Fruit fly (Drosophila melanogaster) whole organism, prepupa: ENCODE data around the gene CG5863.

ENCODE experiments used
- Blimp-1 ChIP-seq: fragments of 200-800 bp; sonication (Bioruptor generic); optimal IDR thresholded peaks from 3 replicates; lab custom pipeline; 2017; ENCODE audit warnings: missing biosample characterization, missing genetic modification characterization, mild to moderate bottlenecking, moderate library complexity, missing genetic modification reagents
- CG10669 ChIP-seq: fragments of 200-800 bp; sonication (Bioruptor generic); optimal IDR thresholded peaks from 3 replicates; lab custom pipeline; 2018; ENCODE audit warnings: missing biosample characterization, mild to moderate bottlenecking, missing genetic modification characterization, moderate library complexity
- CG11294 ChIP-seq: fragments of 200-800 bp; sonication (Bioruptor generic); IDR thresholded peaks from 2 replicates; pipeline ENCODE4 v1.3.6; 2022; ENCODE audit warnings: missing biosample characterization, missing genetic modification characterization
- CG11902 ChIP-seq: fragments of 200-800 bp; sonication (Bioruptor generic); optimal IDR thresholded peaks from 3 replicates; lab custom pipeline; 2016; ENCODE audit warnings: missing biosample characterization, missing genetic modification characterization
- CG15336 ChIP-seq: fragments of 200-800 bp; sonication (Bioruptor generic); IDR thresholded peaks from 2 replicates; pipeline ENCODE4 v1.3.6; 2022; ENCODE audit warnings: missing biosample characterization, missing genetic modification characterization
- CG1621 ChIP-seq: fragments of 200-800 bp; sonication (Bioruptor generic); optimal IDR thresholded peaks from 3 replicates; lab custom pipeline; 2018; ENCODE audit warnings: missing biosample characterization, mild to moderate bottlenecking, missing genetic modification characterization
- CG16779 ChIP-seq: fragments of 200-800 bp; sonication (Bioruptor generic); optimal IDR thresholded peaks from 3 replicates; lab custom pipeline; 2017; ENCODE audit warnings: missing biosample characterization, mild to moderate bottlenecking, missing genetic modification characterization
- CG3032 ChIP-seq: fragments of 200-800 bp; optimal IDR thresholded peaks from 2 replicates; lab custom pipeline; 2019; ENCODE audit warnings: missing biosample characterization, mild to moderate bottlenecking, missing genetic modification characterization, moderate library complexity
- CG31627 ChIP-seq: fragments of 200-800 bp; sonication (Bioruptor generic); optimal IDR thresholded peaks from 3 replicates; lab custom pipeline; 2016; ENCODE audit warnings: missing biosample characterization, missing genetic modification characterization
- CG32006 ChIP-seq: fragments of 200-800 bp; sonication (Bioruptor generic); optimal IDR thresholded peaks from 3 replicates; lab custom pipeline; 2017; ENCODE audit warnings: missing biosample characterization, mild to moderate bottlenecking, missing genetic modification characterization
- CG3919 ChIP-seq: fragments of 200-800 bp; sonication (Bioruptor generic); optimal IDR thresholded peaks from 3 replicates; lab custom pipeline; 2016; ENCODE audit warnings: missing biosample characterization, missing genetic modification characterization
- CG4318 ChIP-seq: fragments of 200-800 bp; sonication (Bioruptor generic); optimal IDR thresholded peaks from 3 replicates; lab custom pipeline; 2017; ENCODE audit warnings: missing biosample characterization, mild to moderate bottlenecking, missing genetic modification characterization
- CG6163 ChIP-seq: fragments of 200-800 bp; sonication (Bioruptor generic); IDR thresholded peaks from 3 replicates; pipeline ENCODE4 v1.3.6; 2022; ENCODE audit warnings: missing biosample characterization, missing genetic modification characterization
- CG6276 ChIP-seq: fragments of 200-800 bp; sonication (Bioruptor generic); optimal IDR thresholded peaks from 2 replicates; lab custom pipeline; 2017; ENCODE audit warnings: missing biosample characterization, mild to moderate bottlenecking, missing genetic modification characterization
- CG6808 ChIP-seq: fragments of 200-800 bp; sonication (Bioruptor generic); optimal IDR thresholded peaks from 3 replicates; lab custom pipeline; 2017; ENCODE audit warnings: missing biosample characterization, missing genetic modification characterization, mild to moderate bottlenecking, moderate library complexity, missing genetic modification reagents
- CG6854 ChIP-seq: fragments of 200-800 bp; sonication (Bioruptor generic); optimal IDR thresholded peaks from 2 replicates; lab custom pipeline; 2017; ENCODE audit warnings: missing biosample characterization, mild to moderate bottlenecking, missing genetic modification characterization
- CG8119 ChIP-seq: fragments of 200-800 bp; sonication (Bioruptor generic); IDR thresholded peaks from 3 replicates; pipeline ENCODE4 v1.3.6; 2022; ENCODE audit warnings: missing biosample characterization, missing genetic modification characterization
- CG8632 ChIP-seq: fragments of 200-800 bp; sonication (Bioruptor generic); optimal IDR thresholded peaks from 3 replicates; lab custom pipeline; 2016; ENCODE audit warnings: missing biosample characterization, missing genetic modification characterization
- CG9139 ChIP-seq: fragments of 200-800 bp; sonication (Bioruptor generic); optimal IDR thresholded peaks from 3 replicates; lab custom pipeline; 2017; ENCODE audit warnings: missing biosample characterization, mild to moderate bottlenecking, missing genetic modification characterization
- Eip78C ChIP-seq: fragments of 200-800 bp; sonication (Bioruptor generic); peaks from one replicate; lab custom pipeline; 2016; ENCODE audit warnings: missing biosample characterization, missing genetic modification characterization
- Eip93F ChIP-seq: fragments of 200-800 bp; sonication (Bioruptor generic); optimal IDR thresholded peaks from 2 replicates; lab custom pipeline; 2016; ENCODE audit warnings: missing biosample characterization, mild to moderate bottlenecking, missing genetic modification characterization
- Ets21C ChIP-seq: fragments of 200-800 bp; sonication (Bioruptor generic); optimal IDR thresholded peaks from 3 replicates; lab custom pipeline; 2016; ENCODE audit warnings: missing biosample characterization, missing genetic modification characterization
- Ets96B ChIP-seq: fragments of 200-800 bp; optimal IDR thresholded peaks from 2 replicates; lab custom pipeline; 2019; ENCODE audit warnings: missing biosample characterization, mild to moderate bottlenecking, missing genetic modification characterization, moderate library complexity
- Gug ChIP-seq: fragments of 200-800 bp; sonication (Bioruptor generic); IDR thresholded peaks from 2 replicates; pipeline ENCODE4 v1.3.6; 2022; ENCODE audit warnings: missing biosample characterization, missing genetic modification characterization
- Hr38 ChIP-seq: sonication (Bioruptor generic); optimal IDR thresholded peaks from 2 replicates; lab custom pipeline; 2016; ENCODE audit warnings: missing biosample characterization, missing genetic modification characterization
- Hr39 ChIP-seq: fragments of 200-800 bp; sonication (Bioruptor generic); optimal IDR thresholded peaks from 2 replicates; lab custom pipeline; 2016; ENCODE audit warnings: missing biosample characterization, missing genetic modification characterization
- Hr4 ChIP-seq: fragments of 200-800 bp; sonication (Bioruptor generic); optimal IDR thresholded peaks from 3 replicates; lab custom pipeline; 2016; ENCODE audit warnings: missing biosample characterization, missing genetic modification characterization
- Lpt ChIP-seq: fragments of 200-800 bp; sonication (Bioruptor generic); optimal IDR thresholded peaks from 3 replicates; lab custom pipeline; 2016; ENCODE audit warnings: missing biosample characterization, missing genetic modification characterization
- Met ChIP-seq: fragments of 200-800 bp; sonication (Bioruptor generic); optimal IDR thresholded peaks from 3 replicates; lab custom pipeline; 2016; ENCODE audit warnings: missing biosample characterization, missing genetic modification characterization
- OdsH ChIP-seq: fragments of 200-800 bp; sonication (Bioruptor generic); optimal IDR thresholded peaks from 3 replicates; lab custom pipeline; 2016; ENCODE audit warnings: missing biosample characterization, missing genetic modification characterization
- Smox ChIP-seq: fragments of 200-800 bp; sonication (Bioruptor generic); optimal IDR thresholded peaks from 3 replicates; lab custom pipeline; 2016; ENCODE audit warnings: missing biosample characterization, missing genetic modification characterization
- Sox102F ChIP-seq: fragments of 200-800 bp; sonication (Bioruptor generic); optimal IDR thresholded peaks from 2 replicates; lab custom pipeline; 2016; ENCODE audit warnings: missing biosample characterization, mild to moderate bottlenecking, missing genetic modification characterization
- Sox14 ChIP-seq: fragments of 200-800 bp; sonication (Bioruptor generic); optimal IDR thresholded peaks from 3 replicates; lab custom pipeline; 2016; ENCODE audit warnings: missing biosample characterization, missing genetic modification characterization
- Sox15 ChIP-seq: fragments of 200-800 bp; sonication (Bioruptor generic); optimal IDR thresholded peaks from 3 replicates; lab custom pipeline; 2016; ENCODE audit warnings: missing biosample characterization, missing genetic modification characterization
- achi ChIP-seq: fragments of 200-800 bp; sonication (Bioruptor generic); optimal IDR thresholded peaks from 3 replicates; lab custom pipeline; 2016; ENCODE audit warnings: missing biosample characterization, missing genetic modification characterization
- acj6 ChIP-seq: fragments of 200-800 bp; sonication (Bioruptor generic); optimal IDR thresholded peaks from 3 replicates; lab custom pipeline; 2016; ENCODE audit warnings: missing biosample characterization, missing genetic modification characterization
- dac ChIP-seq: fragments of 200-800 bp; sonication (Bioruptor generic); optimal IDR thresholded peaks from 2 replicates; lab custom pipeline; 2017; ENCODE audit warnings: missing biosample characterization, mild to moderate bottlenecking, missing genetic modification characterization
- dsx ChIP-seq: fragments of 200-800 bp; optimal IDR thresholded peaks from 3 replicates; lab custom pipeline; 2019; ENCODE audit warnings: missing biosample characterization, mild to moderate bottlenecking, missing genetic modification characterization, moderate library complexity; ENCODE audit not compliant: poor library complexity, severe bottlenecking
- esn ChIP-seq: fragments of 200-800 bp; sonication (Bioruptor generic); optimal IDR thresholded peaks from 2 replicates; lab custom pipeline; 2016; ENCODE audit warnings: missing biosample characterization, mild to moderate bottlenecking, missing genetic modification characterization, moderate library complexity
- fd85E ChIP-seq: fragments of 200-800 bp; sonication (Bioruptor generic); optimal IDR thresholded peaks from 3 replicates; lab custom pipeline; 2016; ENCODE audit warnings: missing biosample characterization, missing genetic modification characterization
- fkh ChIP-seq: fragments of 200-800 bp; sonication (Bioruptor generic); optimal IDR thresholded peaks from 3 replicates; lab custom pipeline; 2017; ENCODE audit warnings: missing biosample characterization, mild to moderate bottlenecking, missing genetic modification characterization, moderate library complexity
- lz ChIP-seq: fragments of 200-800 bp; sonication (Bioruptor generic); optimal IDR thresholded peaks from 3 replicates; lab custom pipeline; 2016; ENCODE audit warnings: missing biosample characterization, missing genetic modification characterization
- net ChIP-seq: fragments of 200-800 bp; sonication (Bioruptor generic); optimal IDR thresholded peaks from 3 replicates; lab custom pipeline; 2016; ENCODE audit warnings: missing biosample characterization, missing genetic modification characterization
- pdm3 ChIP-seq: fragments of 200-800 bp; sonication (Bioruptor generic); optimal IDR thresholded peaks from 3 replicates; lab custom pipeline; 2016; ENCODE audit warnings: missing biosample characterization, missing genetic modification characterization
- salr ChIP-seq, 2 experiments: fragments of 200-800 bp; sonication (Bioruptor generic); optimal IDR thresholded peaks; 3 replicates each; lab custom pipeline; 2016 to 2018; ENCODE audit warnings: missing biosample characterization in 2 of 2, missing genetic modification characterization in 2 of 2, mild to moderate bottlenecking in 1 of 2
- spab ChIP-seq: fragments of 200-800 bp; sonication (Bioruptor generic); optimal IDR thresholded peaks from 2 replicates; lab custom pipeline; 2017; ENCODE audit warnings: missing biosample characterization, mild to moderate bottlenecking, missing genetic modification characterization, missing genetic modification reagents
- ss ChIP-seq, 2 experiments: fragments of 200-800 bp; sonication (Bioruptor generic); optimal IDR thresholded peaks; 2 replicates in 1 of 2; 3 replicates in 1 of 2; lab custom pipeline; 2017 to 2018; ENCODE audit warnings: mild to moderate bottlenecking in 2 of 2, missing biosample characterization in 2 of 2, missing genetic modification characterization in 2 of 2, moderate library complexity in 1 of 2
- svp ChIP-seq: fragments of 200-800 bp; sonication (Bioruptor generic); peaks from one replicate; lab custom pipeline; 2016; ENCODE audit warnings: missing biosample characterization, missing genetic modification characterization
- topi ChIP-seq: fragments of 200-800 bp; sonication (Bioruptor generic); optimal IDR thresholded peaks from 3 replicates; lab custom pipeline; 2016; ENCODE audit warnings: missing biosample characterization, missing genetic modification characterization
- vri ChIP-seq: fragments of 200-800 bp; sonication (Bioruptor generic); optimal IDR thresholded peaks from 3 replicates; lab custom pipeline; 2016; ENCODE audit warnings: missing biosample characterization, mild to moderate bottlenecking, missing genetic modification characterization

Gene CG5863

dm6 chr3R:17401289-17401752 is 9.6 kb upstream of the CG5863 start (continued):
- TF ChIP-seq pdm3 (GFP tag; lab: Kevin White, UChicago) = peak; percentile 60
- TF ChIP-seq CG32006 = peak; percentile 56
- peak; percentile 41 for TF ChIP-seq Met (GFP tag; lab: Kevin White, UChicago)
- TF ChIP-seq fd85E (GFP tag; lab: Kevin White, UChicago) = no peak
- TF ChIP-seq, all 60 proteins: peak for 24

- TF ChIP-seq dac (GFP tag; lab: Kevin White, UChicago) (peak; percentile 27), Lpt (GFP tag; lab: Kevin White, UChicago) (no peak), Sox102F (GFP tag; lab: Kevin White, UChicago) (peak; percentile 1), Eip93F (GFP tag; lab: Kevin White, UChicago) (no peak), ss (GFP tag; optimal IDR thresholded peaks at IDR 0.05; lab: Kevin White, UChicago) (no peak), spab (GFP tag; lab: Kevin White, UChicago) (no peak), CG11294 (no peak), fkh (GFP tag; lab: Kevin White, UChicago) (peak; percentile 1), Met (GFP tag; lab: Kevin White, UChicago) (peak; percentile 54), CG6808 (GFP tag; lab: Kevin White, UChicago) (no peak), Sox15 (GFP tag; lab: Kevin White, UChicago) (no peak), pdm3 (GFP tag; lab: Kevin White, UChicago) (peak; percentile 65), CG6276 (GFP tag; lab: Kevin White, UChicago) (no peak), Sox14 (peak; percentile 52), CG31627 (GFP tag; lab: Kevin White, UChicago) (peak; percentile 58), CG9139 (peak; percentile 9), net (GFP tag; lab: Kevin White, UChicago) (peak; percentile 49), CG1621 (tag; lab: Kevin White, UChicago) (no peak), CG10669 (GFP tag; lab: Kevin White, UChicago) (no peak), topi (GFP tag; lab: Kevin White, UChicago) (peak; percentile 32), Hr4 (GFP tag; lab: Kevin White, UChicago) (peak; percentile 31), Hr38 (GFP tag; lab: Kevin White, UChicago) (no peak), vri (GFP tag; lab: Kevin White, UChicago) (peak; percentile 35), CG16779 (tag; lab: Kevin White, UChicago) (no peak), CG8632 (GFP tag; lab: Kevin White, UChicago) (no peak), lz (peak; percentile 55), Blimp-1 (GFP tag; lab: Kevin White, UChicago) (no peak), CG3032 (tag; lab: Kevin White, UChicago) (no peak), achi (no peak), CG32006 (peak; percentile 26), CG4318 (GFP tag; lab: Kevin White, UChicago) (no peak), Gug (GFP tag; lab: Robert Waterston, UW) (no peak), CG3919 (peak; percentile 69), Ets21C (GFP tag; lab: Kevin White, UChicago) (peak; percentile 4), dsx (no peak), CG8119 (GFP tag; lab: Robert Waterston, UW) (no peak), CG6163 (no peak), Ets96B (tag; lab: Kevin White, UChicago) (no peak), acj6 (peak; percentile 33), Hr39 (peak; percentile 64), CG6854 (GFP tag; lab: Kevin White, UChicago) (no peak), OdsH (peak; percentile 51), CG11902 (GFP tag; lab: Kevin White, UChicago) (no peak), fd85E (GFP tag; lab: Kevin White, UChicago) (no peak), CG15336 (GFP tag; lab: Robert Waterston, UW) (no peak), svp (peak; percentile 68), Smox (peak; percentile 30), esn (GFP tag; lab: Kevin White, UChicago) (peak; percentile 62), Eip78C (GFP tag; lab: Kevin White, UChicago) (peak; percentile 76), salr (GFP tag; optimal IDR thresholded peaks at IDR 0.05; lab: Kevin White, UChicago) (no peak)
Observed at dm6 chr3R:17402434-17402833, 8.5 kb upstream of the CG5863 start, which contains the start of gene Sur-8. Gene Sur-8, minus strand, starts transcription at chr3R:17402515.
